Fruit fly (Drosophila melanogaster) whole organism, embryonic: ENCODE data around the gene Tmep.

ENCODE experiments used
- Abd-B ChIP-seq: fragments of 200-800 bp; sonication (Bioruptor generic); optimal IDR thresholded peaks from 2 replicates; lab custom pipeline; 2018; ENCODE audit warnings: missing biosample characterization, mild to moderate bottlenecking, missing genetic modification characterization, moderate library complexity
- Bteb2 ChIP-seq: fragments of 200-800 bp; sonication (Bioruptor generic); optimal IDR thresholded peaks from 2 replicates; lab custom pipeline; 2016; ENCODE audit warnings: missing biosample characterization, missing genetic modification characterization
- CG10209 ChIP-seq: fragments of 200-800 bp; sonication (Bioruptor generic); optimal IDR thresholded peaks from 3 replicates; lab custom pipeline; 2017; ENCODE audit warnings: missing biosample characterization, mild to moderate bottlenecking, missing genetic modification characterization, missing genetic modification reagents
- CG11456 ChIP-seq: fragments of 200-800 bp; sonication (Bioruptor generic); IDR thresholded peaks from 3 replicates; pipeline ENCODE4 v1.3.6; 2022; ENCODE audit warnings: missing biosample characterization, missing genetic modification characterization
- CG13287 ChIP-seq: fragments of 200-800 bp; sonication (Bioruptor generic); IDR thresholded peaks from 2 replicates; pipeline ENCODE4 v1.3.6; 2022; ENCODE audit warnings: missing biosample characterization, missing genetic modification characterization; ENCODE audit not compliant: partially characterized antibody
- CG13894 ChIP-seq: fragments of 200-800 bp; sonication (Bioruptor generic); optimal IDR thresholded peaks from 3 replicates; lab custom pipeline; 2018; ENCODE audit warnings: missing biosample characterization, mild to moderate bottlenecking, missing genetic modification characterization, moderate library complexity
- CG14050 ChIP-seq: fragments of 200-800 bp; sonication (Bioruptor generic); IDR thresholded peaks from 3 replicates; pipeline ENCODE4 v1.3.6; 2022; ENCODE audit warnings: missing biosample characterization, missing genetic modification characterization
- CG15073 ChIP-seq: fragments of 200-800 bp; sonication (Bioruptor generic); optimal IDR thresholded peaks from 2 replicates; lab custom pipeline; 2016; ENCODE audit warnings: missing biosample characterization, missing genetic modification characterization
- CG1647 ChIP-seq: fragments of 200-800 bp; sonication (Bioruptor generic); optimal IDR thresholded peaks from 3 replicates; lab custom pipeline; 2016; ENCODE audit warnings: missing biosample characterization, missing genetic modification characterization
- CG17612 ChIP-seq: fragments of 200-800 bp; sonication (Bioruptor generic); IDR thresholded peaks from 2 replicates; pipeline ENCODE4 v1.3.6; 2022; ENCODE audit warnings: missing biosample characterization, missing genetic modification characterization
- CG18599 ChIP-seq: fragments of 200-800 bp; sonication (Bioruptor generic); optimal IDR thresholded peaks from 3 replicates; lab custom pipeline; 2017; ENCODE audit warnings: missing biosample characterization, missing genetic modification characterization, mild to moderate bottlenecking, moderate library complexity, missing genetic modification reagents
- CG2199 ChIP-seq: fragments of 200-800 bp; sonication (Bioruptor generic); IDR thresholded peaks from 3 replicates; pipeline ENCODE4 v1.3.6; 2022; ENCODE audit warnings: missing biosample characterization, missing genetic modification characterization
- CG32767 ChIP-seq: fragments of 200-800 bp; sonication (Bioruptor generic); IDR thresholded peaks from 2 replicates; pipeline ENCODE4 v1.3.6; 2022; ENCODE audit warnings: missing biosample characterization, missing genetic modification characterization
- CG4424 ChIP-seq: fragments of 200-800 bp; sonication (Bioruptor generic); optimal IDR thresholded peaks from 3 replicates; lab custom pipeline; 2016; ENCODE audit warnings: missing biosample characterization, missing genetic modification characterization
- CG7357 ChIP-seq: fragments of 200-800 bp; sonication (Bioruptor generic); IDR thresholded peaks from 3 replicates; pipeline ENCODE4 v1.3.6; 2022; ENCODE audit warnings: missing biosample characterization, missing genetic modification characterization
- CG7745 ChIP-seq: fragments of 200-800 bp; sonication (Bioruptor generic); optimal IDR thresholded peaks from 2 replicates; lab custom pipeline; 2018; ENCODE audit warnings: missing biosample characterization, mild to moderate bottlenecking, missing genetic modification characterization, moderate library complexity
- CG8089 ChIP-seq: fragments of 200-800 bp; sonication (Bioruptor generic); optimal IDR thresholded peaks from 3 replicates; lab custom pipeline; 2016; ENCODE audit warnings: missing biosample characterization, missing genetic modification characterization
- CG9876 ChIP-seq: fragments of 200-800 bp; sonication (Bioruptor generic); optimal IDR thresholded peaks from 2 replicates; lab custom pipeline; 2016; ENCODE audit warnings: missing biosample characterization, missing genetic modification characterization
- Dad ChIP-seq: fragments of 200-800 bp; sonication (Bioruptor generic); optimal IDR thresholded peaks from 3 replicates; lab custom pipeline; 2016; ENCODE audit warnings: missing biosample characterization, missing genetic modification characterization
- Dip2 ChIP-seq: fragments of 200-800 bp; sonication (Bioruptor generic); IDR thresholded peaks from 2 replicates; pipeline ENCODE4 v1.3.6; 2022; ENCODE audit warnings: missing biosample characterization, missing genetic modification characterization
- E2f1 ChIP-seq: fragments of 200-800 bp; sonication (Bioruptor generic); IDR thresholded peaks from 2 replicates; pipeline ENCODE4 v1.3.6; 2022; ENCODE audit warnings: missing biosample characterization, missing genetic modification characterization
- Ets65A ChIP-seq: fragments of 200-800 bp; sonication (Bioruptor generic); peaks from one replicate; lab custom pipeline; 2016; ENCODE audit warnings: missing biosample characterization, missing genetic modification characterization
- Gug ChIP-seq: fragments of 200-800 bp; sonication (Bioruptor generic); IDR thresholded peaks from 4 replicates; pipeline ENCODE4 v1.3.6; 2022; ENCODE audit warnings: missing biosample characterization, missing genetic modification characterization
- HHEX ChIP-seq: fragments of 200-800 bp; sonication (Bioruptor generic); optimal IDR thresholded peaks from 3 replicates; lab custom pipeline; 2017; ENCODE audit warnings: missing biosample characterization, mild to moderate bottlenecking, missing genetic modification characterization, missing genetic modification reagents
- Lhr ChIP-seq: fragments of 200-800 bp; sonication (Bioruptor generic); optimal IDR thresholded peaks from 3 replicates; lab custom pipeline; 2017; ENCODE audit warnings: mild to moderate bottlenecking, missing biosample characterization, missing genetic modification reagents, missing genetic modification characterization
- Lim3 ChIP-seq: fragments of 200-800 bp; sonication (Bioruptor generic); IDR thresholded peaks from 2 replicates; pipeline ENCODE4 v1.3.6; 2022; ENCODE audit warnings: missing biosample characterization, missing genetic modification characterization
- NC2β ChIP-seq: fragments of 200-800 bp; sonication (Bioruptor generic); optimal IDR thresholded peaks from 2 replicates; lab custom pipeline; 2016; ENCODE audit warnings: missing biosample characterization, missing genetic modification characterization
- NK7.1 ChIP-seq: fragments of 200-800 bp; sonication (Bioruptor generic); optimal IDR thresholded peaks from 3 replicates; lab custom pipeline; 2016; ENCODE audit warnings: missing biosample characterization, missing genetic modification characterization
- Rx ChIP-seq: fragments of 200-800 bp; sonication (Bioruptor generic); IDR thresholded peaks from 2 replicates; pipeline ENCODE4 v1.3.6; 2022; ENCODE audit warnings: missing biosample characterization, missing genetic modification characterization
- Sry-β ChIP-seq: fragments of 200-800 bp; sonication (Bioruptor generic); optimal IDR thresholded peaks from 2 replicates; lab custom pipeline; 2018; ENCODE audit warnings: missing biosample characterization, mild to moderate bottlenecking, missing genetic modification characterization, moderate library complexity
- Xbp1 ChIP-seq: fragments of 200-800 bp; sonication (Bioruptor generic); optimal IDR thresholded peaks from 3 replicates; lab custom pipeline; 2016; ENCODE audit warnings: missing biosample characterization, mild to moderate bottlenecking, missing genetic modification characterization
- ac ChIP-seq: fragments of 200-800 bp; sonication (Bioruptor generic); optimal IDR thresholded peaks from 3 replicates; lab custom pipeline; 2017; ENCODE audit warnings: missing biosample characterization, mild to moderate bottlenecking, missing genetic modification characterization
- br ChIP-seq: fragments of >200 bp; optimal IDR thresholded peaks from 2 replicates; lab custom pipeline; 2017
- btn ChIP-seq: fragments of 200-800 bp; sonication (Bioruptor generic); optimal IDR thresholded peaks from 2 replicates; lab custom pipeline; 2016; ENCODE audit warnings: missing biosample characterization, missing genetic modification characterization
- cato ChIP-seq: fragments of 200-800 bp; sonication (Bioruptor generic); optimal IDR thresholded peaks from 2 replicates; lab custom pipeline; 2016; ENCODE audit warnings: missing biosample characterization, missing genetic modification characterization, borderline replicate concordance
- corto ChIP-seq: fragments of 200-800 bp; sonication (Bioruptor generic); optimal IDR thresholded peaks from 2 replicates; lab custom pipeline; 2016; ENCODE audit warnings: missing biosample characterization, mild to moderate bottlenecking, missing genetic modification characterization, moderate library complexity
- crol ChIP-seq: fragments of 200-800 bp; sonication (Bioruptor generic); IDR thresholded peaks from 2 replicates; pipeline ENCODE4 v1.3.6; 2022; ENCODE audit warnings: missing biosample characterization, missing genetic modification characterization
- cwo ChIP-seq: fragments of 200-800 bp; sonication (Bioruptor generic); optimal IDR thresholded peaks from 3 replicates; lab custom pipeline; 2017; ENCODE audit warnings: missing biosample characterization, missing genetic modification characterization, mild to moderate bottlenecking, moderate library complexity, missing genetic modification reagents
- danr ChIP-seq: fragments of 200-800 bp; sonication (Bioruptor generic); IDR thresholded peaks from 2 replicates; pipeline ENCODE4 v1.3.6; 2022; ENCODE audit warnings: missing biosample characterization, missing genetic modification characterization
- ewg ChIP-seq: fragments of 200-800 bp; sonication (Bioruptor generic); optimal IDR thresholded peaks from 3 replicates; lab custom pipeline; 2017; ENCODE audit warnings: mild to moderate bottlenecking, missing biosample characterization, missing genetic modification reagents, missing genetic modification characterization
- gfzf ChIP-seq: fragments of 200-800 bp; sonication (Bioruptor generic); optimal IDR thresholded peaks from 2 replicates; lab custom pipeline; 2016; ENCODE audit warnings: missing biosample characterization, mild to moderate bottlenecking, missing genetic modification characterization, moderate library complexity
- her ChIP-seq: fragments of 200-800 bp; sonication (Bioruptor generic); optimal IDR thresholded peaks from 2 replicates; lab custom pipeline; 2016; ENCODE audit warnings: missing biosample characterization, missing genetic modification characterization
- jumu ChIP-seq: fragments of 200-800 bp; sonication (Bioruptor generic); optimal IDR thresholded peaks from 3 replicates; lab custom pipeline; 2016; ENCODE audit warnings: missing biosample characterization, missing genetic modification characterization
- mirr ChIP-seq: fragments of 200-800 bp; sonication (Bioruptor generic); optimal IDR thresholded peaks from 3 replicates; lab custom pipeline; 2018; ENCODE audit warnings: missing biosample characterization, mild to moderate bottlenecking, missing genetic modification characterization
- org-1 ChIP-seq: fragments of 200-800 bp; sonication (Bioruptor generic); optimal IDR thresholded peaks from 2 replicates; lab custom pipeline; 2017; ENCODE audit warnings: missing biosample characterization, missing genetic modification characterization
- otp ChIP-seq: fragments of 200-800 bp; sonication (Bioruptor generic); IDR thresholded peaks from 3 replicates; pipeline ENCODE4, ENCODE4 v1.3.6; 2022; ENCODE audit warnings: missing biosample characterization, missing genetic modification characterization
- pan ChIP-seq, 4 experiments: fragments of >200 bp in 3 of 4; fragments of 200-800 bp in 1 of 4; sonication (Bioruptor generic) in 1 of 4; optimal IDR thresholded peaks in 3 of 4; IDR thresholded peaks in 1 of 4; 2 replicates each; pipeline versions ENCODE4 v1.3.6 to Lab custom; 2017 to 2022; ENCODE audit warnings: missing biosample characterization in 2 of 4, missing genetic modification characterization in 2 of 4, mixed read lengths in 1 of 4
- sens ChIP-seq: fragments of 200-800 bp; sonication (Bioruptor generic); peaks from one replicate; lab custom pipeline; 2016; ENCODE audit warnings: missing biosample characterization, missing genetic modification characterization
- sima ChIP-seq: fragments of 200-800 bp; sonication (Bioruptor generic); optimal IDR thresholded peaks from 2 replicates; lab custom pipeline; 2016; ENCODE audit warnings: missing biosample characterization, missing genetic modification characterization
- tio ChIP-seq: fragments of 200-800 bp; sonication (Bioruptor generic); optimal IDR thresholded peaks from 2 replicates; lab custom pipeline; 2017; ENCODE audit warnings: missing biosample characterization, missing genetic modification characterization, inconsistent platforms

Gene Tmep

DNA sequence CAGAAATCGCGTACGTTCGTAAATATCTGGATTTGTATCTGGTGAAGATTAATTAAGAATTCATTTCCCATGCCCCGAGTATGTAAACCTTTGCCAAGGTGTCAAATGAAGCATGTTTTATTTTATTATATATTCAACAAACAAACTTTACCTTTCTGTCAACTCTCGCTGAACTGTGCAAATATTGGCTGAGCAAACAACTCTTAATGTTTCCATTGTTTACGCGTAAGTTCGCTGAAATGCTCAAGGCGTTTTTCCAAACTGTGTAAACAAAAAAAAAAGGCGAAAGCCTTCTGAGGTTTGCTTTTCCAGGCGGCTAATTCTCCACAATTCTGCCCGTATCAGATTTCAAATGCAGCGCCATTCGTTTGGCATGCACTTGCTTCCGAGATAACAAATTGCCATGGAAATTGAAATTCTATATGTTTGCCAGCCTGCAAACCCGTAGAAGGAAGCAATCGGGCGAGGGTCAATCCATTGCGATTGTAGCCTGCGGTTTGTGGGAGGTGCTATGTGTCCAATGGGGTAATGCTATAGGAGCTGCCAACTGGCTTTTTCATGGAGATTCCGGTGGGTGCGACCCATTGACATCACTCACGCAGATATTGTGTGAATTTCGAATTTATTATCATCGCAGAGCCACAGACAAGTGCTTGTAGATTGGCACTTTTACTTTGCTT is 22.9 kb downstream of the Tmep start (continued):
- peak; percentile 26 for TF ChIP-seq CG8089 (GFP tag; lab: Kevin White, UChicago)
- TF ChIP-seq Abd-B (GFP tag; lab: Kevin White, UChicago), result no peak
- no peak for TF ChIP-seq Lim3 (GFP tag; lab: Robert Waterston, UW)
- TF ChIP-seq crol (GFP tag; lab: Robert Waterston, UW), result no peak
- no peak for TF ChIP-seq cato (GFP tag; lab: Kevin White, UChicago)
- TF ChIP-seq Dad (GFP tag; lab: Kevin White, UChicago), result peak; percentile 44
- TF ChIP-seq HHEX (GFP tag; lab: Kevin White, UChicago), result peak; percentile 91
- TF ChIP-seq corto (GFP tag; lab: Kevin White, UChicago), result peak; percentile 62
- no peak for TF ChIP-seq CG13894 (tag; lab: Kevin White, UChicago)
- TF ChIP-seq CG14050 (GFP tag; lab: Robert Waterston, UW), result peak; percentile 49; the same call in 2 of the 3 replicates
- TF ChIP-seq Sry-β (GFP tag; lab: Kevin White, UChicago), result no peak
- TF ChIP-seq CG18599 (GFP tag; lab: Kevin White, UChicago), result peak; percentile 96
- no peak for TF ChIP-seq CG7745 (tag; lab: Kevin White, UChicago)
- TF ChIP-seq CG17612 (GFP tag; lab: Robert Waterston, UW), result no peak
- TF ChIP-seq CG32767 (GFP tag; lab: Robert Waterston, UW), result peak; percentile 39; the same call in 1 of the 2 replicates
- TF ChIP-seq jumu (GFP tag; lab: Kevin White, UChicago), result no peak
- TF ChIP-seq Xbp1 (GFP tag; lab: Kevin White, UChicago), result peak; percentile 16
- TF ChIP-seq CG9876 (GFP tag; lab: Kevin White, UChicago), result peak; percentile 3
- TF ChIP-seq Rx (GFP tag; lab: Robert Waterston, UW), result no peak
- TF ChIP-seq btn (GFP tag; lab: Kevin White, UChicago), result no peak
- TF ChIP-seq gfzf (GFP tag; lab: Kevin White, UChicago), result no peak
- peak; percentile 64 for TF ChIP-seq NK7.1 (GFP tag; lab: Kevin White, UChicago)
- no peak for TF ChIP-seq br
- peak; percentile 75 for TF ChIP-seq org-1
- TF ChIP-seq CG15073, result no peak
- no peak for TF ChIP-seq danr (GFP tag; lab: Robert Waterston, UW)
- peak; percentile 60 for TF ChIP-seq Bteb2 (GFP tag; lab: Kevin White, UChicago)
- TF ChIP-seq CG7357 (GFP tag; lab: Robert Waterston, UW), result no peak
- TF ChIP-seq CG1647 (GFP tag; lab: Kevin White, UChicago), result peak; percentile 81
- TF ChIP-seq Gug (GFP tag; lab: Robert Waterston, UW), result no peak
- TF ChIP-seq Lhr (GFP tag; lab: Kevin White, UChicago), result no peak
- TF ChIP-seq E2f1 (GFP tag; lab: Robert Waterston, UW), result no peak
- no peak for TF ChIP-seq sima (GFP tag; lab: Kevin White, UChicago)
- no peak for TF ChIP-seq CG13287 (GFP tag; lab: Robert Waterston, UW)
- TF ChIP-seq CG2199 (GFP tag; lab: Robert Waterston, UW), result no peak
- peak; percentile 81 for TF ChIP-seq mirr (GFP tag; lab: Kevin White, UChicago)
- no peak for TF ChIP-seq CG4424 (GFP tag; lab: Kevin White, UChicago)
- TF ChIP-seq her (GFP tag; lab: Kevin White, UChicago), result peak; percentile 53
- TF ChIP-seq CG10209 (GFP tag; lab: Kevin White, UChicago), result peak; percentile 82
- no peak for TF ChIP-seq Ets65A
- peak; percentile 86 for TF ChIP-seq sens (GFP tag; lab: Kevin White, UChicago)
- TF ChIP-seq pan (optimal IDR thresholded peaks at IDR 0.05; lab: Kevin White, UChicago), result no peak
- TF ChIP-seq pan (GFP tag; optimal IDR thresholded peaks at IDR 0.05 in 1 of 2, IDR thresholded peaks at IDR 0.05 in 1 of 2), result peak in 1 of 2 experiments; percentile 55
- TF ChIP-seq Dip2 (GFP tag; lab: Robert Waterston, UW), result no peak
- peak; percentile 76 for TF ChIP-seq CG11456 (GFP tag; lab: Robert Waterston, UW)
- TF ChIP-seq ac (GFP tag; lab: Kevin White, UChicago), result no peak
- TF ChIP-seq NC2β (GFP tag; lab: Kevin White, UChicago), result peak; percentile 13
- TF ChIP-seq cwo (GFP tag; lab: Kevin White, UChicago), result peak; percentile 78
- TF ChIP-seq otp (GFP tag; lab: Robert Waterston, UW), result 0 out of 3 replicates have a peak, but pooled peaks have one; percentile 9
- TF ChIP-seq tio, result no peak
- TF ChIP-seq ewg, result no peak
